Fruit fly (Drosophila melanogaster) whole organism, embryonic: Measurements from ENCODE around the gene Cbl.
A peak's percentile ranks its signal among the peaks of the same experiment; 100 is the strongest.

Experiments
- Abd-B ChIP-seq: fragments of 200-800 bp; sonication (Bioruptor generic); optimal IDR thresholded peaks from 2 replicates; lab custom pipeline; 2018; ENCODE audit warnings: missing biosample characterization, mild to moderate bottlenecking, missing genetic modification characterization, moderate library complexity
- Atf3 ChIP-seq: fragments of 200-800 bp; sonication (Bioruptor generic); optimal IDR thresholded peaks from 3 replicates; lab custom pipeline; 2016; ENCODE audit warnings: missing biosample characterization, missing genetic modification characterization
- CG1024 ChIP-seq: fragments of 200-800 bp; sonication (Bioruptor generic); IDR thresholded peaks from 2 replicates; pipeline ENCODE4 v1.3.6; 2022; ENCODE audit warnings: missing biosample characterization, missing genetic modification characterization
- CG10543 ChIP-seq: fragments of 200-800 bp; sonication (Bioruptor generic); optimal IDR thresholded peaks from 3 replicates; lab custom pipeline; 2017; ENCODE audit warnings: missing biosample characterization, mild to moderate bottlenecking, missing genetic modification characterization, moderate library complexity
- CG13424 ChIP-seq: fragments of 200-800 bp; sonication (Bioruptor generic); optimal IDR thresholded peaks from 2 replicates; lab custom pipeline; 2019; ENCODE audit warnings: missing biosample characterization, mild to moderate bottlenecking, missing genetic modification characterization, moderate library complexity
- CG13894 ChIP-seq: fragments of 200-800 bp; sonication (Bioruptor generic); optimal IDR thresholded peaks from 3 replicates; lab custom pipeline; 2018; ENCODE audit warnings: missing biosample characterization, mild to moderate bottlenecking, missing genetic modification characterization, moderate library complexity
- CG14014 ChIP-seq: fragments of 200-800 bp; sonication (Bioruptor generic); IDR thresholded peaks from 2 replicates; pipeline ENCODE4 v1.3.6; 2022; ENCODE audit warnings: missing biosample characterization, missing genetic modification characterization
- CG15514 ChIP-seq: fragments of 200-800 bp; sonication (Bioruptor generic); optimal IDR thresholded peaks from 3 replicates; lab custom pipeline; 2017; ENCODE audit warnings: missing biosample characterization, missing genetic modification characterization, mild to moderate bottlenecking, moderate library complexity, missing genetic modification reagents
- CG17568 ChIP-seq: fragments of 200-800 bp; sonication (Bioruptor generic); optimal IDR thresholded peaks from 2 replicates; lab custom pipeline; 2018; ENCODE audit warnings: missing biosample characterization, mild to moderate bottlenecking, missing genetic modification characterization, moderate library complexity
- CG2889 ChIP-seq: fragments of 200-800 bp; sonication (Bioruptor generic); IDR thresholded peaks from 3 replicates; pipeline ENCODE4 v1.3.6; 2022; ENCODE audit warnings: missing biosample characterization, missing genetic modification characterization
- CG30431 ChIP-seq: fragments of 200-800 bp; sonication (Bioruptor generic); optimal IDR thresholded peaks from 2 replicates; lab custom pipeline; 2017; ENCODE audit warnings: missing biosample characterization, missing genetic modification characterization
- CG33213 ChIP-seq: fragments of 200-800 bp; sonication (Bioruptor generic); optimal IDR thresholded peaks from 3 replicates; lab custom pipeline; 2016; ENCODE audit warnings: missing biosample characterization, missing genetic modification characterization
- CG42726 ChIP-seq: fragments of 200-800 bp; sonication (Bioruptor generic); IDR thresholded peaks from 2 replicates; pipeline ENCODE4 v1.3.6; 2022; ENCODE audit warnings: missing biosample characterization, missing genetic modification characterization; ENCODE audit not compliant: partially characterized antibody
- CG5953 ChIP-seq: fragments of 200-800 bp; sonication (Bioruptor generic); IDR thresholded peaks from 2 replicates; pipeline ENCODE4 v1.3.6; 2022; ENCODE audit warnings: missing biosample characterization, missing genetic modification characterization
- CG6254 ChIP-seq: fragments of 200-800 bp; sonication (Bioruptor generic); optimal IDR thresholded peaks from 3 replicates; lab custom pipeline; 2017; ENCODE audit warnings: mild to moderate bottlenecking, missing biosample characterization, missing genetic modification reagents, missing genetic modification characterization
- CG8388 ChIP-seq: fragments of 200-800 bp; sonication (Bioruptor generic); optimal IDR thresholded peaks from 2 replicates; lab custom pipeline; 2019; ENCODE audit warnings: missing biosample characterization, mild to moderate bottlenecking, missing genetic modification characterization, moderate library complexity
- CG9932 ChIP-seq: fragments of 200-800 bp; sonication (Bioruptor generic); IDR thresholded peaks from 2 replicates; pipeline ENCODE4 v1.3.6; 2022; ENCODE audit warnings: missing biosample characterization, missing genetic modification characterization
- Dad ChIP-seq: fragments of 200-800 bp; sonication (Bioruptor generic); optimal IDR thresholded peaks from 3 replicates; lab custom pipeline; 2016; ENCODE audit warnings: missing biosample characterization, missing genetic modification characterization
- Dek ChIP-seq: fragments of 200-800 bp; sonication (Bioruptor generic); optimal IDR thresholded peaks from 3 replicates; lab custom pipeline; 2019; ENCODE audit warnings: missing biosample characterization, mild to moderate bottlenecking, missing genetic modification characterization, moderate library complexity
- Dll ChIP-seq: fragments of 200-800 bp; sonication (Bioruptor generic); IDR thresholded peaks from 4 replicates; pipeline ENCODE4 v1.3.6; 2022; ENCODE audit warnings: missing biosample characterization, missing genetic modification characterization; ENCODE audit not compliant: partially characterized antibody
- Doc2 ChIP-seq: fragments of 200-800 bp; sonication (Bioruptor generic); IDR thresholded peaks from 2 replicates; pipeline ENCODE4 v1.3.6; 2022; ENCODE audit warnings: missing biosample characterization, missing genetic modification characterization
- Doc3 ChIP-seq: fragments of 200-800 bp; sonication (Bioruptor generic); IDR thresholded peaks from 3 replicates; pipeline ENCODE4 v1.3.6; 2022; ENCODE audit warnings: missing biosample characterization, missing genetic modification characterization; ENCODE audit not compliant: partially characterized antibody
- E2f2 ChIP-seq: fragments of 200-800 bp; sonication (Bioruptor generic); IDR thresholded peaks from 2 replicates; pipeline ENCODE4 v1.3.6; 2022; ENCODE audit warnings: missing biosample characterization, missing genetic modification characterization
- Fer2 ChIP-seq: fragments of 200-800 bp; sonication (Bioruptor generic); optimal IDR thresholded peaks from 2 replicates; lab custom pipeline; 2018; ENCODE audit warnings: missing biosample characterization, mild to moderate bottlenecking, missing genetic modification characterization, moderate library complexity
- HLHmδ ChIP-seq: fragments of 200-800 bp; sonication (Bioruptor generic); optimal IDR thresholded peaks from 2 replicates; lab custom pipeline; 2018; ENCODE audit warnings: missing biosample characterization, mild to moderate bottlenecking, missing genetic modification characterization, moderate library complexity
- NFAT ChIP-seq: fragments of 200-800 bp; sonication (Bioruptor generic); IDR thresholded peaks from 2 replicates; pipeline ENCODE4 v1.3.6; 2022; ENCODE audit warnings: missing biosample characterization, missing genetic modification characterization
- Ravus ChIP-seq: fragments of 200-800 bp; sonication (Bioruptor generic); IDR thresholded peaks from 2 replicates; pipeline ENCODE4 v1.3.6; 2022; ENCODE audit warnings: missing biosample characterization, missing genetic modification characterization
- Sox102F ChIP-seq: fragments of 200-800 bp; sonication (Bioruptor generic); optimal IDR thresholded peaks from 2 replicates; lab custom pipeline; 2018; ENCODE audit warnings: missing biosample characterization, mild to moderate bottlenecking, missing genetic modification characterization, moderate library complexity
- Spps ChIP-seq: fragments of 200-800 bp; sonication (Bioruptor generic); optimal IDR thresholded peaks from 2 replicates; lab custom pipeline; 2018; ENCODE audit warnings: missing biosample characterization, mild to moderate bottlenecking, missing genetic modification characterization
- aop ChIP-seq: fragments of 200-800 bp; sonication (Bioruptor generic); IDR thresholded peaks from 2 replicates; pipeline ENCODE4 v1.3.6; 2022; ENCODE audit warnings: missing biosample characterization, missing genetic modification characterization
- ap ChIP-seq: fragments of 200-800 bp; sonication (Bioruptor generic); IDR thresholded peaks from 2 replicates; pipeline ENCODE4 v1.3.6; 2022; ENCODE audit warnings: missing biosample characterization, missing genetic modification characterization
- cas ChIP-seq: fragments of 200-800 bp; sonication (Bioruptor generic); IDR thresholded peaks from 2 replicates; pipeline ENCODE4 v1.3.6; 2022; ENCODE audit warnings: missing biosample characterization, missing genetic modification characterization
- chif ChIP-seq, 2 experiments: fragments of 200-800 bp; sonication (Bioruptor generic); optimal IDR thresholded peaks; 3 replicates each; lab custom pipeline; 2016; ENCODE audit warnings: missing biosample characterization in 2 of 2, missing genetic modification characterization in 2 of 2
- emc ChIP-seq: fragments of 200-800 bp; sonication (Bioruptor generic); optimal IDR thresholded peaks from 2 replicates; lab custom pipeline; 2016; ENCODE audit warnings: missing biosample characterization, missing genetic modification characterization
- grau ChIP-seq: fragments of 200-800 bp; optimal IDR thresholded peaks from 3 replicates; lab custom pipeline; 2019; ENCODE audit warnings: missing biosample characterization, mild to moderate bottlenecking, missing genetic modification characterization, moderate library complexity
- hbn ChIP-seq: fragments of 200-800 bp; sonication (Bioruptor generic); IDR thresholded peaks from 2 replicates; pipeline ENCODE4 v1.3.6; 2022; ENCODE audit warnings: missing biosample characterization, missing genetic modification characterization; ENCODE audit not compliant: partially characterized antibody
- her ChIP-seq: fragments of 200-800 bp; sonication (Bioruptor generic); optimal IDR thresholded peaks from 2 replicates; lab custom pipeline; 2016; ENCODE audit warnings: missing biosample characterization, missing genetic modification characterization
- kah ChIP-seq: fragments of 200-800 bp; sonication (Bioruptor generic); optimal IDR thresholded peaks from 2 replicates; lab custom pipeline; 2018; ENCODE audit warnings: missing biosample characterization, mild to moderate bottlenecking, missing genetic modification characterization
- mam ChIP-seq: fragments of 200-800 bp; sonication (Bioruptor generic); optimal IDR thresholded peaks from 3 replicates; lab custom pipeline; 2016; ENCODE audit warnings: missing biosample characterization, missing genetic modification characterization
- nmo ChIP-seq: fragments of 200-800 bp; sonication (Bioruptor generic); optimal IDR thresholded peaks from 2 replicates; lab custom pipeline; 2018; ENCODE audit warnings: missing biosample characterization, mild to moderate bottlenecking, missing genetic modification characterization, moderate library complexity
- pita ChIP-seq: fragments of 200-800 bp; sonication (Bioruptor generic); optimal IDR thresholded peaks from 2 replicates; lab custom pipeline; 2017; ENCODE audit warnings: missing biosample characterization, mild to moderate bottlenecking, missing genetic modification characterization
- ranshi ChIP-seq: fragments of 200-800 bp; sonication (Bioruptor generic); IDR thresholded peaks from 2 replicates; pipeline ENCODE4 v1.3.6; 2022; ENCODE audit warnings: missing biosample characterization, missing genetic modification characterization
- sc ChIP-seq, 3 experiments: fragments of >200 bp in 2 of 3; fragments of 200-800 bp in 1 of 3; sonication (Bioruptor generic) in 1 of 3; optimal IDR thresholded peaks; 2 replicates in 2 of 3; 3 replicates in 1 of 3; lab custom pipeline; 2017; ENCODE audit warnings: mild to moderate bottlenecking in 1 of 3, missing biosample characterization in 1 of 3, missing genetic modification characterization in 1 of 3, missing genetic modification reagents in 1 of 3
- sens-2 ChIP-seq: fragments of 200-800 bp; sonication (Bioruptor generic); IDR thresholded peaks from 2 replicates; pipeline ENCODE4 v1.3.6; 2022; ENCODE audit warnings: missing biosample characterization, missing genetic modification characterization
- sr ChIP-seq: fragments of 200-800 bp; sonication (Bioruptor generic); IDR thresholded peaks from 3 replicates; pipeline ENCODE4 v1.3.6; 2022; ENCODE audit warnings: missing biosample characterization, missing genetic modification characterization
- ssp ChIP-seq: fragments of 200-800 bp; sonication (Bioruptor generic); IDR thresholded peaks from 2 replicates; pipeline ENCODE4 v1.3.6; 2022; ENCODE audit warnings: missing biosample characterization, missing genetic modification characterization
- stc ChIP-seq: fragments of 200-800 bp; sonication (Bioruptor generic); IDR thresholded peaks from 2 replicates; pipeline ENCODE4 v1.3.6; 2022; ENCODE audit warnings: missing biosample characterization, missing genetic modification characterization
- wek ChIP-seq: fragments of 200-800 bp; sonication (Bioruptor generic); optimal IDR thresholded peaks from 3 replicates; lab custom pipeline; 2018; ENCODE audit warnings: missing biosample characterization, mild to moderate bottlenecking, missing genetic modification characterization, moderate library complexity

Gene Cbl

dm6 chr3L:8441745-8442575 lies 17.2 kb downstream of the Cbl start, which contains the start of gene Unr (continued):
- peak; percentile 70 for TF ChIP-seq Dek (tag; lab: Kevin White, UChicago)
- TF ChIP-seq Abd-B = peak; percentile 36
- peak; percentile 78 for TF ChIP-seq nmo (GFP tag; lab: Kevin White, UChicago)
- peak; percentile 50; the same call in 1 of the 2 replicates for TF ChIP-seq ssp (GFP tag; lab: Robert Waterston, UW)
- peak; percentile 64 for TF ChIP-seq CG33213 (GFP tag; lab: Kevin White, UChicago)
- TF ChIP-seq Dad (GFP tag; lab: Kevin White, UChicago) = peak; percentile 63
- TF ChIP-seq CG9932 (GFP tag; lab: Robert Waterston, UW) = peak; percentile 89
- peak; percentile 66 for TF ChIP-seq CG8388
- TF ChIP-seq CG1024 = peak; percentile 72; the same call in 1 of the 2 replicates
- peak; percentile 58 to 74 for TF ChIP-seq chif (GFP tag; optimal IDR thresholded peaks at IDR 0.05; lab: Kevin White, UChicago)
- no peak for TF ChIP-seq Doc3 (GFP tag; lab: Robert Waterston, UW)
- peak; percentile 77 for TF ChIP-seq CG15514
- peak; percentile 76 for TF ChIP-seq CG5953 (GFP tag; lab: Robert Waterston, UW)
- TF ChIP-seq CG17568 (GFP tag; lab: Kevin White, UChicago) = peak; percentile 47
- peak; percentile 86 for TF ChIP-seq HLHmδ (GFP tag; lab: Kevin White, UChicago)
- peak; percentile 94; the same call in 1 of the 2 replicates for TF ChIP-seq NFAT (GFP tag; lab: Robert Waterston, UW)
- peak; percentile 56 for TF ChIP-seq emc (GFP tag; lab: Kevin White, UChicago)
- peak; percentile 78 for TF ChIP-seq CG10543 (GFP tag; lab: Kevin White, UChicago)
- TF ChIP-seq stc = peak; percentile 75
- TF ChIP-seq Atf3 (GFP tag; lab: Kevin White, UChicago) = peak; percentile 74
- TF ChIP-seq CG30431 = peak; percentile 32
- TF ChIP-seq aop (GFP tag; lab: Robert Waterston, UW) = no peak
- TF ChIP-seq sc (optimal IDR thresholded peaks at IDR 0.05; lab: Kevin White, UChicago) = no peak
- peak; percentile 22 for TF ChIP-seq sc (GFP tag; optimal IDR thresholded peaks at IDR 0.05; lab: Kevin White, UChicago)
- peak; percentile 19 for TF ChIP-seq Ravus (GFP tag; lab: Robert Waterston, UW)
- no peak for TF ChIP-seq Spps
- peak; percentile 74 for TF ChIP-seq grau (tag; lab: Kevin White, UChicago)
- no peak for TF ChIP-seq CG2889 (GFP tag; lab: Robert Waterston, UW)
- peak; percentile 52 for TF ChIP-seq wek (GFP tag; lab: Kevin White, UChicago)
- TF ChIP-seq ranshi (GFP tag; lab: Robert Waterston, UW) = peak; percentile 81; the same call in 1 of the 2 replicates
- peak; percentile 20 for TF ChIP-seq kah (GFP tag; lab: Kevin White, UChicago)
- peak; percentile 91 for TF ChIP-seq mam (GFP tag; lab: Kevin White, UChicago)
- TF ChIP-seq CG13894 (tag; lab: Kevin White, UChicago) = no peak
- peak; percentile 82; the same call in 1 of the 2 replicates for TF ChIP-seq sens-2
- TF ChIP-seq her = peak; percentile 76
- TF ChIP-seq Doc2 = no peak
- TF ChIP-seq Sox102F (GFP tag; lab: Kevin White, UChicago) = peak; percentile 61
- TF ChIP-seq cas (GFP tag; lab: Robert Waterston, UW) = peak; percentile 61; the same call in 1 of the 2 replicates
- TF ChIP-seq pita = no peak
- TF ChIP-seq CG42726 (GFP tag; lab: Robert Waterston, UW) = no peak
- no peak for TF ChIP-seq sr
- TF ChIP-seq CG6254 (GFP tag; lab: Kevin White, UChicago) = peak; percentile 32
- peak; percentile 72 for TF ChIP-seq CG13424 (tag; lab: Kevin White, UChicago)
- TF ChIP-seq Dll (GFP tag; lab: Robert Waterston, UW) = no peak
- TF ChIP-seq CG14014 (GFP tag; lab: Robert Waterston, UW) = peak; percentile 77
- peak; percentile 46; the same call in 1 of the 2 replicates for TF ChIP-seq E2f2
- peak; percentile 70 for TF ChIP-seq ap
- TF ChIP-seq Fer2 (tag; lab: Kevin White, UChicago) = peak; percentile 69
- TF ChIP-seq hbn = no peak
